Worm (Caenorhabditis elegans): Measurements from ENCODE around the gene F56D5.3.

DNA sequence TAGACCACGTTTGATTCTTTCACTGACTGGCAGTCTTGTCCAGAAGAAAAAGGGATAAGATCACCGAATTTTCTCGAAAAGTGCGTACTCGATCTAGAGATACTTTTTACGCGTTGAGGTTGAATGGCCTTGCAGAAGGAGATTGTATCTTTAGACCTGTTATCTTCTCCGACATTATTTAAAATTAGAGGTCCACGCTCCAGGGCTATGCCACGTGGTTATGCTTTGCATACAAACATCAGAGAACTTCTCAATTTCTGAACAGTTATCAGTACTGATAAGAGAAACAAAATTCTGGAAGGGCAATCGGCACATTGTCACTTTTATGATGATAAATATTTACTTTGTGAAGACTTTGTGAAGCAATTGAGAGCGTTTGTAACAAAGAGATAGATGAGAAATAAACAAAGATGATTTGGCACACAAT, 44.7 kb downstream of the F56D5.3 start:
- TF ChIP-seq nhr-237 (tag; optimal IDR thresholded peaks at IDR 0.05) (no peak), zip-8 (tag; optimal IDR thresholded peaks at IDR 0.05) (no peak)

Data from whole organism, mixed stage, embryonic.